Fruit fly (Drosophila melanogaster): Measurements from ENCODE around the gene SAK.

DNA sequence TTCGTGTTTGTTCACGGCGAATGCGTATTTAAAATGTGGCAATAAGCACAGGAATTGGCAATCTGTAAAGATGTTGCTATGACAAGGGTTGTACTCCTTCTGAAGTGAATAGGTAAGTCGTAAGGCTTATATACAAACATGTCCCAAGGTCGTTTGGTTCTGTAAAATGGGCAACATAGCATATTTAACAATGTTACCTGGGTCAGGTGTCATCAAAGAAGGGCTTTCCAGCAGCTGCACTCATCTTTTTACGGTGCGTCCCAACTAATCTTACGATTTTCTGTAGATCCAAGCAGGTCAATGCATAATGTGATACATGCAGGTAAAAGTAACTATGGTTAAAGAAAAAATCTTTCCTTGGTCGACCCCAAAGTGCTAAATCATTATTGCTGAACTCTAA, 25.2 kb downstream of the SAK start, which contains the start of gene Neu2:
- TF ChIP-seq Hr38 (GFP tag; optimal IDR thresholded peaks at IDR 0.05) (no peak), CG11762 (GFP tag; optimal IDR thresholded peaks at IDR 0.05; ENCODE audit: insufficient read depth) (no peak), ss (GFP tag; optimal IDR thresholded peaks at IDR 0.05) (no peak), lz (GFP tag; optimal IDR thresholded peaks at IDR 0.05) (no peak), CG8319 (GFP tag; optimal IDR thresholded peaks at IDR 0.05) (no peak), fd59A (GFP tag; optimal IDR thresholded peaks at IDR 0.05) (no peak), CG6854 (GFP tag; optimal IDR thresholded peaks at IDR 0.05) (no peak)

Data from whole organism, prepupa.